Worm (Caenorhabditis elegans) whole organism, L1 larva: ENCODE data around the gene ddx-15.

Experiments used
- C04F5.9 ChIP-seq: sonication (generic microtip); optimal IDR thresholded peaks from 2 replicates; lab custom pipeline; 2016; ENCODE audit warnings: missing genetic modification characterization, missing compliant biosample characterization
- C16A3.4 ChIP-seq: fragments of 150-350 bp; optimal IDR thresholded peaks from 2 replicates; lab custom pipeline; 2014; ENCODE audit warnings: missing biosample characterization, missing genetic modification characterization
- F16B12.6 ChIP-seq: fragments of 150-350 bp; optimal IDR thresholded peaks from 2 replicates; lab custom pipeline; 2014; ENCODE audit warnings: missing biosample characterization, missing genetic modification characterization
- Y116A8C.19 ChIP-seq: sonication (generic microtip); optimal IDR thresholded peaks from 2 replicates; lab custom pipeline; 2016; ENCODE audit warnings: missing compliant biosample characterization, missing genetic modification characterization, borderline replicate concordance
- aha-1 ChIP-seq: fragments of 150-350 bp; optimal IDR thresholded peaks from 2 replicates; lab custom pipeline; 2014; ENCODE audit warnings: missing biosample characterization, missing genetic modification characterization
- ama-1 ChIP-seq: fragments of 150-350 bp; optimal IDR thresholded peaks from 2 replicates; lab custom pipeline; 2014
- blmp-1 ChIP-seq: fragments of 150-350 bp; optimal IDR thresholded peaks from 2 replicates; lab custom pipeline; 2014; ENCODE audit warnings: missing biosample characterization, missing genetic modification characterization
- ceh-63 ChIP-seq: fragments of 200-800 bp; sonication (Bioruptor generic); optimal IDR thresholded peaks from 2 replicates; lab custom pipeline; 2018; ENCODE audit warnings: mild to moderate bottlenecking, missing genetic modification characterization, missing compliant biosample characterization
- ceh-8 ChIP-seq: fragments of 200-800 bp; sonication (Bioruptor generic); optimal IDR thresholded peaks from 2 replicates; lab custom pipeline; 2018; ENCODE audit warnings: mild to moderate bottlenecking, missing genetic modification characterization, moderate library complexity, missing compliant biosample characterization
- ceh-90 ChIP-seq: sonication (generic microtip); optimal IDR thresholded peaks from 2 replicates; lab custom pipeline; 2016; ENCODE audit warnings: missing genetic modification characterization, missing compliant biosample characterization
- ces-1 ChIP-seq: fragments of 150-350 bp; optimal IDR thresholded peaks from 2 replicates; lab custom pipeline; 2014; ENCODE audit warnings: missing biosample characterization, missing genetic modification reagents, missing genetic modification characterization
- dpl-1 ChIP-seq, 3 experiments: fragments of 150-350 bp in 2 of 3; sonication (generic microtip) in 1 of 3; optimal IDR thresholded peaks; 2 replicates each; lab custom pipeline; 2014 to 2017; ENCODE audit warnings: missing biosample characterization in 3 of 3, missing genetic modification characterization in 3 of 3, missing genetic modification reagents in 3 of 3
- efl-1 ChIP-seq, 4 experiments: fragments of 150-350 bp; optimal IDR thresholded peaks in 3 of 4; peaks in 1 of 4; 1 replicate in 1 of 4; 2 replicates in 3 of 4; lab custom pipeline; 2014; ENCODE audit warnings: missing biosample characterization in 2 of 4, missing genetic modification characterization in 2 of 4, missing genetic modification reagents in 2 of 4
- egl-13 ChIP-seq: sonication (generic microtip); optimal IDR thresholded peaks from 2 replicates; lab custom pipeline; 2016; ENCODE audit warnings: missing genotype, missing genetic modification reagents, missing genetic modification characterization, missing compliant biosample characterization
- egl-27 ChIP-seq, 2 experiments: fragments of 150-350 bp in 1 of 2; sonication (generic microtip); optimal IDR thresholded peaks; 3 replicates each; lab custom pipeline; 2017 to 2018; ENCODE audit warnings: missing biosample characterization in 2 of 2, missing genetic modification characterization in 2 of 2, missing genetic modification reagents in 2 of 2
- elt-3 ChIP-seq, 6 experiments: fragments of 150-350 bp in 1 of 6; sonication (generic microtip); optimal IDR thresholded peaks; 2 replicates each; lab custom pipeline; 2017 to 2018; ENCODE audit warnings: missing biosample characterization in 6 of 6, missing genetic modification characterization in 6 of 6, inconsistent platforms in 1 of 6
- fkh-10 ChIP-seq: sonication (generic microtip); optimal IDR thresholded peaks from 2 replicates; lab custom pipeline; 2017; ENCODE audit warnings: missing biosample characterization, missing genetic modification reagents, missing genetic modification characterization
- fkh-8 ChIP-seq: sonication (generic microtip); optimal IDR thresholded peaks from 2 replicates; lab custom pipeline; 2016; ENCODE audit warnings: mild to moderate bottlenecking, missing genetic modification characterization, missing compliant biosample characterization
- hlh-17 ChIP-seq: fragments of 200-800 bp; sonication (Bioruptor generic); optimal IDR thresholded peaks from 2 replicates; lab custom pipeline; 2018; ENCODE audit warnings: missing genetic modification characterization, mild to moderate bottlenecking, missing compliant biosample characterization, moderate library complexity, borderline replicate concordance
- irx-1 ChIP-seq: sonication (generic microtip); optimal IDR thresholded peaks from 2 replicates; lab custom pipeline; 2016; ENCODE audit warnings: missing genetic modification characterization, missing compliant biosample characterization
- isw-1 ChIP-seq: fragments of 200-800 bp; sonication (Bioruptor generic); IDR thresholded peaks from 2 replicates; pipeline ENCODE4 v1.3.6; 2022; ENCODE audit warnings: missing genetic modification characterization, missing compliant biosample characterization
- jun-1 ChIP-seq: fragments of 150-350 bp; optimal IDR thresholded peaks from 2 replicates; lab custom pipeline; 2014; ENCODE audit warnings: missing biosample characterization, missing genetic modification reagents, missing genetic modification characterization
- lin-13 ChIP-seq: fragments of 150-350 bp; optimal IDR thresholded peaks from 2 replicates; lab custom pipeline; 2014; ENCODE audit warnings: missing biosample characterization, missing genetic modification reagents, missing genetic modification characterization
- lin-14 ChIP-seq: fragments of 200-800 bp; sonication (Bioruptor generic); optimal IDR thresholded peaks from 2 replicates; lab custom pipeline; 2018; ENCODE audit warnings: mild to moderate bottlenecking, missing genetic modification characterization, moderate library complexity, missing compliant biosample characterization
- lin-35 ChIP-seq, 2 experiments: fragments of 150-350 bp; optimal IDR thresholded peaks; 2 replicates each; lab custom pipeline; 2014; ENCODE audit warnings: missing biosample characterization in 2 of 2, missing genetic modification characterization in 2 of 2, missing genetic modification reagents in 2 of 2
- lin-39 ChIP-seq: fragments of 150-350 bp; optimal IDR thresholded peaks from 2 replicates; lab custom pipeline; 2014; ENCODE audit warnings: missing biosample characterization, missing genetic modification reagents, missing genetic modification characterization
- mab-9 ChIP-seq: fragments of 200-800 bp; sonication (Bioruptor generic); IDR thresholded peaks from 2 replicates; pipeline ENCODE4 v1.3.6; 2022; ENCODE audit warnings: missing genetic modification reagents, missing genetic modification characterization, missing compliant biosample characterization
- mdl-1 ChIP-seq, 2 experiments: fragments of 150-350 bp; optimal IDR thresholded peaks; 2 replicates each; lab custom pipeline; 2014 to 2017; ENCODE audit warnings: missing biosample characterization in 2 of 2, missing genetic modification characterization in 2 of 2, inconsistent platforms in 1 of 2
- mef-2 ChIP-seq: fragments of 150-350 bp; optimal IDR thresholded peaks from 2 replicates; lab custom pipeline; 2014; ENCODE audit warnings: missing biosample characterization, missing genetic modification characterization
- nhr-11 ChIP-seq: fragments of 150-350 bp; optimal IDR thresholded peaks from 2 replicates; lab custom pipeline; 2014; ENCODE audit warnings: missing biosample characterization, missing genetic modification characterization
- nhr-47 ChIP-seq: sonication (generic microtip); optimal IDR thresholded peaks from 2 replicates; lab custom pipeline; 2016; ENCODE audit warnings: mild to moderate bottlenecking, missing genetic modification characterization, moderate library complexity, missing compliant biosample characterization
- nhr-71 ChIP-seq: sonication (generic microtip); optimal IDR thresholded peaks from 2 replicates; lab custom pipeline; 2016; ENCODE audit warnings: mild to moderate bottlenecking, missing genetic modification characterization, moderate library complexity, missing compliant biosample characterization
- nhr-76 ChIP-seq: sonication (generic microtip); optimal IDR thresholded peaks from 2 replicates; lab custom pipeline; 2017; ENCODE audit warnings: missing biosample characterization, missing genetic modification characterization
- nhr-77 ChIP-seq: fragments of 150-350 bp; optimal IDR thresholded peaks from 2 replicates; lab custom pipeline; 2014; ENCODE audit warnings: missing biosample characterization, missing genetic modification characterization
- nhr-84 ChIP-seq: sonication (generic microtip); optimal IDR thresholded peaks from 2 replicates; lab custom pipeline; 2017; ENCODE audit warnings: missing biosample characterization, missing genetic modification characterization
- nhr-85 ChIP-seq: sonication (generic microtip); peaks from one replicate; lab custom pipeline; 2016; ENCODE audit warnings: missing genetic modification characterization, inconsistent platforms, missing compliant biosample characterization
- nhr-90 ChIP-seq: sonication (generic microtip); optimal IDR thresholded peaks from 2 replicates; lab custom pipeline; 2016; ENCODE audit warnings: mild to moderate bottlenecking, missing genetic modification characterization, missing compliant biosample characterization; ENCODE audit not compliant: poor library complexity
- pag-3 ChIP-seq: sonication (generic microtip); optimal IDR thresholded peaks from 2 replicates; lab custom pipeline; 2017; ENCODE audit warnings: missing genetic modification characterization, mild to moderate bottlenecking, missing compliant biosample characterization, antibody characterized with exemption, borderline replicate concordance; ENCODE audit not compliant: insufficient read depth
- pax-3 ChIP-seq: fragments of 200-800 bp; sonication (Bioruptor generic); optimal IDR thresholded peaks from 2 replicates; lab custom pipeline; 2018; ENCODE audit warnings: mild to moderate bottlenecking, missing genetic modification characterization, moderate library complexity, missing compliant biosample characterization
- skn-1 ChIP-seq: fragments of 150-350 bp; optimal IDR thresholded peaks from 2 replicates; lab custom pipeline; 2014; ENCODE audit warnings: missing biosample characterization, missing genetic modification characterization
- sptf-1 ChIP-seq: fragments of 150-350 bp; optimal IDR thresholded peaks from 2 replicates; lab custom pipeline; 2014; ENCODE audit warnings: missing biosample characterization, missing genetic modification characterization
- sup-37 ChIP-seq: fragments of 200-800 bp; sonication (Bioruptor generic); optimal IDR thresholded peaks from 2 replicates; lab custom pipeline; 2018; ENCODE audit warnings: mild to moderate bottlenecking, missing genetic modification characterization, missing compliant biosample characterization
- tlp-1 ChIP-seq: fragments of 150-350 bp; optimal IDR thresholded peaks from 2 replicates; lab custom pipeline; 2014; ENCODE audit warnings: missing biosample characterization, missing genetic modification characterization
- unc-130 ChIP-seq: fragments of 150-350 bp; optimal IDR thresholded peaks from 2 replicates; lab custom pipeline; 2017; ENCODE audit warnings: missing biosample characterization, missing genetic modification characterization, inconsistent platforms
- unc-62 ChIP-seq: fragments of 150-350 bp; optimal IDR thresholded peaks from 2 replicates; lab custom pipeline; 2014; ENCODE audit warnings: missing biosample characterization, missing genetic modification reagents, missing genetic modification characterization
- unc-86 ChIP-seq: sonication (generic microtip); optimal IDR thresholded peaks from 2 replicates; lab custom pipeline; 2016; ENCODE audit warnings: missing genetic modification characterization, missing compliant biosample characterization
- xbp-1 ChIP-seq: sonication (generic microtip); optimal IDR thresholded peaks from 2 replicates; lab custom pipeline; 2016; ENCODE audit warnings: missing genetic modification characterization, missing compliant biosample characterization
- zag-1 ChIP-seq: fragments of 150-350 bp; optimal IDR thresholded peaks from 2 replicates; lab custom pipeline; 2014; ENCODE audit warnings: missing biosample characterization, missing genetic modification characterization
- ztf-11 ChIP-seq, 2 experiments: sonication (generic microtip); optimal IDR thresholded peaks; 2 replicates each; lab custom pipeline; 2016 to 2017; ENCODE audit warnings: missing genetic modification characterization in 2 of 2, missing biosample characterization in 1 of 2, missing compliant biosample characterization in 1 of 2
- ztf-4 ChIP-seq: fragments of 150-350 bp; optimal IDR thresholded peaks from 2 replicates; lab custom pipeline; 2014; ENCODE audit warnings: missing biosample characterization, missing genetic modification characterization

ddx-15 gene

DNA sequence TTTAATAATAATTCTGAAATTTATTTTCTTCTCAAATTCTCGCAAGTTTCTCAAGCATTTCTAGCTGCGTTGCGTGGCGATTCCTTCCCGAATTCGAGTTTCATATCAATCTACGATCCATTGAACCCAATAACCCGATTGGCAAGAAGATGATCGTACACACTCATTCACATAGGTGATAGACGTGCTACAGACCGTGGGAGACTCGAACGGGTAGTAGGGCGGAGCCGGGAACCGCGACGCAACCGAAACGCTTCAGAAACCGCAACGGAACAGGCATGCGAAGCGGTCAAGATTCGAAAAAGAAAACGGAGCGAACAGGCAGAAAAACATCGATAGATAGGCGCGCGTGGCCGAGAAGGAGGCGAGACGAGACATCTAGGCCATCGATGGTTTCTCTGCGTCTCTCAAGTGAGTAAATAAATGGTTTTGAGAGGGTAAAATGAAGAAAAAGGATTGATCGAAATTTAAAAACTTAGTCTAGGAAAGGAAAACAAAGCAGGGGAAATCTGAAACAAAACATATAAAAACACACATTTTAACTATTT is 12.0 kb upstream of the ddx-15 start, which contains the start of gene madf-11 (continued):
- TF ChIP-seq sup-37 (GFP tag; lab: Kevin White, UChicago) = no peak
- TF ChIP-seq ama-1 (lab: Kevin White, UChicago) = no peak
- no peak; the same call in 1 of the 2 replicates for TF ChIP-seq isw-1 (GFP tag; lab: Robert Waterston, UW)
- TF ChIP-seq ztf-11 (tag; optimal IDR thresholded peaks at IDR 0.05; lab: Kevin White, UChicago) = peak in 1 of 2 experiments; percentile 69
- TF ChIP-seq mab-9 (GFP tag; lab: Robert Waterston, UW) = no peak
- peak; percentile 49 for TF ChIP-seq C16A3.4 (tag; lab: Kevin White, UChicago)
- peak in 1 of 6 experiments; percentile 33 for TF ChIP-seq elt-3 (tag; optimal IDR thresholded peaks at IDR 0.05; lab: Kevin White, UChicago)
- no peak for TF ChIP-seq hlh-17 (GFP tag; lab: Kevin White, UChicago)
- peak; percentile 23 for TF ChIP-seq F16B12.6 (tag; lab: Kevin White, UChicago)
- TF ChIP-seq mef-2 (tag; lab: Kevin White, UChicago) = no peak
- no peak for TF ChIP-seq nhr-11 (tag; lab: Kevin White, UChicago)
- no peak for TF ChIP-seq ztf-4
- peak; percentile 41 for TF ChIP-seq unc-86 (tag; lab: Kevin White, UChicago)
- peak; percentile 58 for TF ChIP-seq xbp-1 (tag; lab: Kevin White, UChicago)
- TF ChIP-seq lin-13 = peak; percentile 62
- TF ChIP-seq lin-39 (tag; lab: Kevin White, UChicago) = no peak
- peak; percentile 52 for TF ChIP-seq skn-1 (tag; lab: Kevin White, UChicago)
- peak; percentile 70 to 83 for TF ChIP-seq lin-35 (GFP tag; optimal IDR thresholded peaks at IDR 0.05; lab: Kevin White, UChicago)
- peak; percentile 29 for TF ChIP-seq C04F5.9
- peak; percentile 77 to 88 for TF ChIP-seq efl-1 (optimal IDR thresholded peaks at IDR 0.05; lab: Kevin White, UChicago)
- TF ChIP-seq efl-1 (GFP tag; optimal IDR thresholded peaks at IDR 0.05 in 1 of 2; lab: Kevin White, UChicago) = peak; percentile 74 to 97
- TF ChIP-seq fkh-10 (GFP tag; lab: Kevin White, UChicago) = peak; percentile 29
- TF ChIP-seq ceh-90 (tag; lab: Kevin White, UChicago) = peak; percentile 73
- TF ChIP-seq unc-62 (GFP tag; lab: Kevin White, UChicago) = no peak
- TF ChIP-seq aha-1 (tag; lab: Kevin White, UChicago) = no peak
- TF ChIP-seq pax-3 (tag; lab: Kevin White, UChicago) = peak; percentile 36
- TF ChIP-seq blmp-1 (tag; lab: Kevin White, UChicago) = peak; percentile 75
- no peak for TF ChIP-seq pag-3 (tag; lab: Kevin White, UChicago)
- TF ChIP-seq jun-1 = no peak
- peak; percentile 66 for TF ChIP-seq fkh-8
- peak; percentile 48 to 76 (median 75) for TF ChIP-seq dpl-1 (GFP tag; optimal IDR thresholded peaks at IDR 0.05; lab: Kevin White, UChicago)
- no peak for TF ChIP-seq ces-1 (GFP tag; lab: Kevin White, UChicago)
- TF ChIP-seq egl-27 (tag; optimal IDR thresholded peaks at IDR 0.05; lab: Kevin White, UChicago) = no peak
- peak; percentile 76 for TF ChIP-seq nhr-71 (tag; lab: Kevin White, UChicago)
- TF ChIP-seq nhr-77 (tag; lab: Kevin White, UChicago) = no peak
- TF ChIP-seq Y116A8C.19 (tag; lab: Kevin White, UChicago) = no peak
- no peak for TF ChIP-seq egl-13 (tag; lab: Kevin White, UChicago)
- TF ChIP-seq nhr-90 (tag; lab: Kevin White, UChicago) = peak; percentile 49
- no peak for TF ChIP-seq ceh-8
- no peak for TF ChIP-seq sptf-1 (tag; lab: Kevin White, UChicago)
- peak in 1 of 2 experiments; percentile 70 for TF ChIP-seq mdl-1 (tag; optimal IDR thresholded peaks at IDR 0.05; lab: Kevin White, UChicago)
- peak; percentile 68 for TF ChIP-seq unc-130 (tag; lab: Kevin White, UChicago)
- TF ChIP-seq nhr-47 (tag; lab: Kevin White, UChicago) = peak; percentile 71
- no peak for TF ChIP-seq zag-1
- TF ChIP-seq ceh-63 (GFP tag; lab: Kevin White, UChicago) = no peak
- TF ChIP-seq nhr-85 (tag; lab: Kevin White, UChicago) = peak; percentile 83
- no peak for TF ChIP-seq tlp-1 (tag; lab: Kevin White, UChicago)
- TF ChIP-seq lin-14 (GFP tag; lab: Kevin White, UChicago) = peak; percentile 90
- TF ChIP-seq nhr-76 (tag; lab: Kevin White, UChicago) = no peak
- peak; percentile 10 for TF ChIP-seq irx-1
- TF ChIP-seq nhr-84 = no peak
